Fruit fly (Drosophila melanogaster) whole organism, embryonic: ENCODE data around the gene Vti1a.
A peak's percentile ranks its signal among the peaks of the same experiment; 100 is the strongest.

ENCODE experiments used
- ATbp ChIP-seq: fragments of 200-800 bp; sonication (Bioruptor generic); optimal IDR thresholded peaks from 2 replicates; lab custom pipeline; 2017; ENCODE audit warnings: missing biosample characterization, mild to moderate bottlenecking, missing genetic modification characterization, missing genetic modification reagents
- CG11723 ChIP-seq: fragments of 200-800 bp; sonication (Bioruptor generic); optimal IDR thresholded peaks from 2 replicates; lab custom pipeline; 2017; ENCODE audit warnings: missing biosample characterization, mild to moderate bottlenecking, missing genetic modification characterization
- CG14014 ChIP-seq: fragments of 200-800 bp; sonication (Bioruptor generic); IDR thresholded peaks from 2 replicates; pipeline ENCODE4 v1.3.6; 2022; ENCODE audit warnings: missing biosample characterization, missing genetic modification characterization
- CG16779 ChIP-seq: fragments of 200-800 bp; sonication (Bioruptor generic); IDR thresholded peaks from 2 replicates; pipeline ENCODE4 v1.3.6; 2022; ENCODE audit warnings: missing biosample characterization, missing genetic modification characterization
- CG16813 ChIP-seq: fragments of 200-800 bp; sonication (Bioruptor generic); IDR thresholded peaks from 3 replicates; pipeline ENCODE4 v1.3.6; 2022; ENCODE audit warnings: missing biosample characterization, missing genetic modification characterization; ENCODE audit not compliant: partially characterized antibody
- CG16863 ChIP-seq: fragments of 200-800 bp; sonication (Bioruptor generic); optimal IDR thresholded peaks from 3 replicates; lab custom pipeline; 2016; ENCODE audit warnings: missing biosample characterization, missing genetic modification characterization
- CG1792 ChIP-seq: fragments of 200-800 bp; sonication (Bioruptor generic); optimal IDR thresholded peaks from 2 replicates; lab custom pipeline; 2016; ENCODE audit warnings: missing biosample characterization, missing genetic modification characterization
- CG2875 ChIP-seq: fragments of 200-800 bp; sonication (Bioruptor generic); optimal IDR thresholded peaks from 2 replicates; lab custom pipeline; 2017; ENCODE audit warnings: missing biosample characterization, mild to moderate bottlenecking, missing genetic modification characterization, missing genetic modification reagents
- CG32532 ChIP-seq: fragments of 200-800 bp; sonication (Bioruptor generic); IDR thresholded peaks from 2 replicates; pipeline ENCODE4 v1.3.6; 2022; ENCODE audit warnings: missing biosample characterization, missing genetic modification characterization
- CG3726 ChIP-seq: fragments of 200-800 bp; sonication (Bioruptor generic); IDR thresholded peaks from 3 replicates; pipeline ENCODE4, ENCODE4 v1.3.6; 2022; ENCODE audit warnings: missing biosample characterization, missing genetic modification characterization
- CG3995 ChIP-seq: fragments of 200-800 bp; sonication (Bioruptor generic); optimal IDR thresholded peaks from 3 replicates; lab custom pipeline; 2016; ENCODE audit warnings: missing biosample characterization, missing genetic modification characterization
- CG4328 ChIP-seq: fragments of 200-800 bp; sonication (Bioruptor generic); optimal IDR thresholded peaks from 3 replicates; lab custom pipeline; 2017; ENCODE audit warnings: missing biosample characterization, missing genetic modification reagents, missing genetic modification characterization
- CG5953 ChIP-seq: fragments of 200-800 bp; sonication (Bioruptor generic); IDR thresholded peaks from 2 replicates; pipeline ENCODE4 v1.3.6; 2022; ENCODE audit warnings: missing biosample characterization, missing genetic modification characterization
- CG9215 ChIP-seq: fragments of 200-800 bp; sonication (Bioruptor generic); IDR thresholded peaks from 2 replicates; pipeline ENCODE4 v1.3.6; 2022; ENCODE audit warnings: missing biosample characterization, missing genetic modification characterization
- CrebB ChIP-seq: fragments of 200-800 bp; sonication (Bioruptor generic); optimal IDR thresholded peaks from 3 replicates; lab custom pipeline; 2018; ENCODE audit warnings: missing biosample characterization, mild to moderate bottlenecking, missing genetic modification characterization
- D ChIP-seq, 2 experiments: fragments of 200-800 bp in 1 of 2; fragments of >200 bp in 1 of 2; sonication (Bioruptor generic) in 1 of 2; optimal IDR thresholded peaks; 2 replicates in 1 of 2; 3 replicates in 1 of 2; lab custom pipeline; 2017; ENCODE audit warnings: mild to moderate bottlenecking in 1 of 2, missing biosample characterization in 1 of 2, missing genetic modification characterization in 1 of 2, missing genetic modification reagents in 1 of 2
- Dbx ChIP-seq: fragments of 200-800 bp; sonication (Bioruptor generic); IDR thresholded peaks from 3 replicates; pipeline ENCODE4 v1.3.6; 2022; ENCODE audit warnings: missing biosample characterization, missing genetic modification characterization
- Dip2 ChIP-seq: fragments of 200-800 bp; sonication (Bioruptor generic); IDR thresholded peaks from 2 replicates; pipeline ENCODE4 v1.3.6; 2022; ENCODE audit warnings: missing biosample characterization, missing genetic modification characterization
- Hmr ChIP-seq: fragments of 200-800 bp; sonication (Bioruptor generic); optimal IDR thresholded peaks from 3 replicates; lab custom pipeline; 2017; ENCODE audit warnings: mild to moderate bottlenecking, missing biosample characterization, missing genetic modification reagents, missing genetic modification characterization
- NC2α ChIP-seq: fragments of 200-800 bp; sonication (Bioruptor generic); optimal IDR thresholded peaks from 2 replicates; lab custom pipeline; 2016; ENCODE audit warnings: missing biosample characterization, missing genetic modification characterization
- NK7.1 ChIP-seq: fragments of 200-800 bp; sonication (Bioruptor generic); optimal IDR thresholded peaks from 3 replicates; lab custom pipeline; 2016; ENCODE audit warnings: missing biosample characterization, missing genetic modification characterization
- Poxn ChIP-seq: fragments of 200-800 bp; sonication (Bioruptor generic); IDR thresholded peaks from 2 replicates; pipeline ENCODE4 v1.3.6; 2022; ENCODE audit warnings: missing biosample characterization, missing genetic modification characterization
- Six4 ChIP-seq: fragments of 200-800 bp; sonication (Bioruptor generic); optimal IDR thresholded peaks from 2 replicates; lab custom pipeline; 2016; ENCODE audit warnings: missing biosample characterization, missing genetic modification characterization
- Xbp1 ChIP-seq: fragments of 200-800 bp; sonication (Bioruptor generic); optimal IDR thresholded peaks from 3 replicates; lab custom pipeline; 2016; ENCODE audit warnings: missing biosample characterization, mild to moderate bottlenecking, missing genetic modification characterization
- ac ChIP-seq: fragments of 200-800 bp; sonication (Bioruptor generic); optimal IDR thresholded peaks from 3 replicates; lab custom pipeline; 2017; ENCODE audit warnings: missing biosample characterization, mild to moderate bottlenecking, missing genetic modification characterization
- ase ChIP-seq: fragments of 200-800 bp; sonication (Bioruptor generic); IDR thresholded peaks from 3 replicates; pipeline ENCODE4 v1.3.6; 2022; ENCODE audit warnings: missing biosample characterization, missing genetic modification characterization
- ato ChIP-seq: fragments of 200-800 bp; sonication (Bioruptor generic); IDR thresholded peaks from 2 replicates; pipeline ENCODE4 v1.3.6; 2022; ENCODE audit warnings: missing biosample characterization, missing genetic modification characterization; ENCODE audit not compliant: partially characterized antibody
- az2 ChIP-seq: fragments of 200-800 bp; sonication (Bioruptor generic); optimal IDR thresholded peaks from 3 replicates; lab custom pipeline; 2016; ENCODE audit warnings: missing biosample characterization, missing genetic modification characterization
- chm ChIP-seq: fragments of 200-800 bp; sonication (Bioruptor generic); IDR thresholded peaks from 2 replicates; pipeline ENCODE4 v1.3.6; 2022; ENCODE audit warnings: missing biosample characterization, missing genetic modification characterization
- crol ChIP-seq: fragments of 200-800 bp; sonication (Bioruptor generic); IDR thresholded peaks from 2 replicates; pipeline ENCODE4 v1.3.6; 2022; ENCODE audit warnings: missing biosample characterization, missing genetic modification characterization
- dimm ChIP-seq: fragments of 200-800 bp; sonication (Bioruptor generic); IDR thresholded peaks from 2 replicates; pipeline ENCODE4 v1.3.6; 2022; ENCODE audit warnings: missing biosample characterization, missing genetic modification characterization
- eyg ChIP-seq: fragments of 200-800 bp; sonication (Bioruptor generic); optimal IDR thresholded peaks from 3 replicates; lab custom pipeline; 2016; ENCODE audit warnings: missing biosample characterization, missing genetic modification characterization
- fu2 ChIP-seq: fragments of 200-800 bp; sonication (Bioruptor generic); optimal IDR thresholded peaks from 2 replicates; lab custom pipeline; 2016; ENCODE audit warnings: missing biosample characterization, missing genetic modification characterization
- jing ChIP-seq: fragments of 200-800 bp; sonication (Bioruptor generic); optimal IDR thresholded peaks from 2 replicates; lab custom pipeline; 2018; ENCODE audit warnings: missing biosample characterization, mild to moderate bottlenecking, missing genetic modification characterization
- kah ChIP-seq: fragments of 200-800 bp; sonication (Bioruptor generic); optimal IDR thresholded peaks from 2 replicates; lab custom pipeline; 2018; ENCODE audit warnings: missing biosample characterization, mild to moderate bottlenecking, missing genetic modification characterization
- lov ChIP-seq, 2 experiments: fragments of 200-800 bp in 1 of 2; fragments of >200 bp in 1 of 2; sonication (Bioruptor generic) in 1 of 2; IDR thresholded peaks in 1 of 2; optimal IDR thresholded peaks in 1 of 2; 2 replicates in 1 of 2; 3 replicates in 1 of 2; pipeline versions ENCODE4 v1.3.6 to Lab custom; 2017 to 2022; ENCODE audit warnings: missing biosample characterization in 1 of 2, missing genetic modification characterization in 1 of 2
- pb ChIP-seq: fragments of 200-800 bp; sonication (Bioruptor generic); optimal IDR thresholded peaks from 3 replicates; lab custom pipeline; 2016; ENCODE audit warnings: missing biosample characterization, missing genetic modification characterization
- row ChIP-seq: fragments of 200-800 bp; sonication (Bioruptor generic); IDR thresholded peaks from 3 replicates; pipeline ENCODE4 v1.3.6; 2022; ENCODE audit warnings: missing biosample characterization, missing genetic modification characterization
- sd ChIP-seq: fragments of 200-800 bp; sonication (Bioruptor generic); optimal IDR thresholded peaks from 3 replicates; lab custom pipeline; 2018; ENCODE audit warnings: missing biosample characterization, mild to moderate bottlenecking, missing genetic modification characterization, moderate library complexity
- seq ChIP-seq: fragments of 200-800 bp; sonication (Bioruptor generic); IDR thresholded peaks from 2 replicates; pipeline ENCODE4 v1.3.6; 2022; ENCODE audit warnings: missing biosample characterization, missing genetic modification characterization
- sima ChIP-seq: fragments of 200-800 bp; sonication (Bioruptor generic); optimal IDR thresholded peaks from 2 replicates; lab custom pipeline; 2016; ENCODE audit warnings: missing biosample characterization, missing genetic modification characterization
- sr ChIP-seq: fragments of 200-800 bp; sonication (Bioruptor generic); IDR thresholded peaks from 3 replicates; pipeline ENCODE4 v1.3.6; 2022; ENCODE audit warnings: missing biosample characterization, missing genetic modification characterization
- sug ChIP-seq: fragments of 200-800 bp; optimal IDR thresholded peaks from 2 replicates; lab custom pipeline; 2019; ENCODE audit warnings: missing biosample characterization, mild to moderate bottlenecking, missing genetic modification characterization, moderate library complexity
- tgo ChIP-seq: fragments of 200-800 bp; sonication (Bioruptor generic); IDR thresholded peaks from 3 replicates; pipeline ENCODE4 v1.3.6; 2022; ENCODE audit warnings: missing biosample characterization, missing genetic modification characterization
- tin ChIP-seq: fragments of 200-800 bp; sonication (Bioruptor generic); optimal IDR thresholded peaks from 3 replicates; lab custom pipeline; 2016; ENCODE audit warnings: missing biosample characterization, missing genetic modification characterization
- toy ChIP-seq: fragments of 200-800 bp; sonication (Bioruptor generic); IDR thresholded peaks from 2 replicates; pipeline ENCODE4 v1.3.6; 2022; ENCODE audit warnings: missing biosample characterization, missing genetic modification characterization
- wor ChIP-seq: fragments of 200-800 bp; sonication (Bioruptor generic); IDR thresholded peaks from 2 replicates; pipeline ENCODE4 v1.3.6; 2022; ENCODE audit warnings: missing biosample characterization, missing genetic modification characterization
- z ChIP-seq: fragments of 200-800 bp; sonication (Bioruptor generic); IDR thresholded peaks from 3 replicates; pipeline ENCODE4 v1.3.6; 2022; ENCODE audit warnings: missing biosample characterization, missing genetic modification characterization
- zf30C ChIP-seq: fragments of 200-800 bp; sonication (Bioruptor generic); optimal IDR thresholded peaks from 3 replicates; lab custom pipeline; 2018; ENCODE audit warnings: missing biosample characterization, mild to moderate bottlenecking, missing genetic modification characterization
- zfh1 ChIP-seq: fragments of 200-800 bp; sonication (Bioruptor generic); IDR thresholded peaks from 3 replicates; pipeline ENCODE4 v1.3.6; 2022; ENCODE audit warnings: missing biosample characterization, missing genetic modification characterization

Vti1a gene

DNA sequence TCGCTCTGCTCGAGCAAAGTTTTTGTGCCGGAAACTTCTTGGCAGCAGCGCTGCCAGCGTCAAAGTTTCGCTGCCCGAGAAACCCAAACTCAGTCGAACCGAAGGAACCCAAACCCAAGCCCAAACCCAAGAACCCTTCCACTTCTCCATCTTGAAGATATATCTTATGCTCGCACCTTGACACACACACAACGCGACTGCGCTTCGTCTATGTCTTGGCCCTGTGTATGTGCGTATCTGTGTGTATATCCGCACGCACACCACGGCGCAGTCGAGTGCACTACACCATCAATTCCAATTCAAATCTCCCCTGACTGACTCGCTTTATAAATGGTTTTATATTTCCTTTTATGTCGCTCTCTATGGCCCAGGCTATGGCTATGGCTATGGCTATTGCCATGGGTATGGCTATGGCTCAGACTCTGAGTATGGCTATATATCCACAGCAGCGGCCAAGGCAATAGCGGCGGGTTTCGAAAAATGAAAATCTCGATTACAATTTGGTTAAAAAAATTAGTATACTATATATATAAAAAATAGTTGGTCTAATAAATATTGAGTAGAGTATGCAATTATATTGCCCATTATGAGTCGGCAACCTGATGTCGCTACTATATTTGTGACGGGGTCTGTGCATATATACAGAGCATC is 3.8 kb upstream of the Vti1a start (continued):
- TF ChIP-seq CG5953 (GFP tag; lab: Robert Waterston, UW): peak; percentile 88
- peak; percentile 90 for TF ChIP-seq jing (GFP tag; lab: Kevin White, UChicago)
- TF ChIP-seq D (optimal IDR thresholded peaks at IDR 0.05; lab: Kevin White, UChicago): no peak
- TF ChIP-seq D (GFP tag; optimal IDR thresholded peaks at IDR 0.05; lab: Kevin White, UChicago): peak; percentile 96
- TF ChIP-seq zfh1 (GFP tag; lab: Robert Waterston, UW): peak; percentile 97
- TF ChIP-seq row: peak; percentile 95
- TF ChIP-seq seq: peak; percentile 95
- TF ChIP-seq sima (GFP tag; lab: Kevin White, UChicago): peak; percentile 57
- no peak for TF ChIP-seq zf30C (GFP tag; lab: Kevin White, UChicago)
- TF ChIP-seq CG3995 (GFP tag; lab: Kevin White, UChicago): peak; percentile 45
- peak; percentile 96 for TF ChIP-seq tgo (GFP tag; lab: Robert Waterston, UW)
- peak; percentile 90 for TF ChIP-seq wor (GFP tag; lab: Robert Waterston, UW)
- TF ChIP-seq CG32532 (GFP tag; lab: Robert Waterston, UW): peak; percentile 97
- peak; percentile 88 for TF ChIP-seq CrebB (tag; lab: Kevin White, UChicago)
- peak; percentile 92 for TF ChIP-seq CG3726
- TF ChIP-seq fu2: no peak
- no peak for TF ChIP-seq CG1792
- TF ChIP-seq Poxn (GFP tag; lab: Robert Waterston, UW): peak; percentile 85
- TF ChIP-seq NC2α (GFP tag; lab: Kevin White, UChicago): peak; percentile 34
- peak; percentile 65 for TF ChIP-seq CG16863
- peak; percentile 91 for TF ChIP-seq Six4 (GFP tag; lab: Kevin White, UChicago)
- peak; percentile 94 for TF ChIP-seq Xbp1
- TF ChIP-seq kah (GFP tag; lab: Kevin White, UChicago): peak; percentile 92
- TF ChIP-seq sd: peak; percentile 76
- TF ChIP-seq CG9215 (GFP tag; lab: Robert Waterston, UW): peak; percentile 88
- peak; percentile 65; the same call in 1 of the 2 replicates for TF ChIP-seq crol
- TF ChIP-seq lov (optimal IDR thresholded peaks at IDR 0.05; lab: Kevin White, UChicago): no peak
- TF ChIP-seq lov (GFP tag; IDR thresholded peaks at IDR 0.05; lab: Robert Waterston, UW): peak; percentile 96
- TF ChIP-seq z (GFP tag; lab: Robert Waterston, UW): peak; percentile 30; the same call in 1 of the 3 replicates
- TF ChIP-seq CG4328 (GFP tag; lab: Kevin White, UChicago): peak; percentile 74
- TF ChIP-seq CG16813 (GFP tag; lab: Robert Waterston, UW): no peak
- peak; percentile 97 for TF ChIP-seq CG2875 (GFP tag; lab: Kevin White, UChicago)
- TF ChIP-seq tin (GFP tag; lab: Kevin White, UChicago): peak; percentile 96
- peak; percentile 96 for TF ChIP-seq Hmr
- peak; percentile 97 for TF ChIP-seq CG14014 (GFP tag; lab: Robert Waterston, UW)
- peak; percentile 78 for TF ChIP-seq sug (tag; lab: Kevin White, UChicago)
- TF ChIP-seq sr (GFP tag; lab: Robert Waterston, UW): peak; percentile 83
- peak; percentile 19 for TF ChIP-seq pb
- TF ChIP-seq ase: peak; percentile 93
- TF ChIP-seq CG16779: peak; percentile 85
- peak; percentile 35; the same call in 1 of the 2 replicates for TF ChIP-seq Dip2 (GFP tag; lab: Robert Waterston, UW)
- peak; percentile 81 for TF ChIP-seq dimm (GFP tag; lab: Robert Waterston, UW)
- peak; percentile 93 for TF ChIP-seq CG11723 (GFP tag; lab: Kevin White, UChicago)
- peak; percentile 56 for TF ChIP-seq NK7.1 (GFP tag; lab: Kevin White, UChicago)
- no peak for TF ChIP-seq eyg
- peak; percentile 96 for TF ChIP-seq chm
- peak; percentile 94 for TF ChIP-seq ATbp (GFP tag; lab: Kevin White, UChicago)
- peak; percentile 93 for TF ChIP-seq az2 (GFP tag; lab: Kevin White, UChicago)
- TF ChIP-seq ac (GFP tag; lab: Kevin White, UChicago): peak; percentile 89
- peak; percentile 92 for TF ChIP-seq toy (GFP tag; lab: Robert Waterston, UW)
- peak; percentile 94 for TF ChIP-seq Dbx (GFP tag; lab: Robert Waterston, UW)
- TF ChIP-seq ato (GFP tag; lab: Robert Waterston, UW): no peak
